Worm (Caenorhabditis elegans): ENCODE results near the gene srj-49.

ce11 chrV:2821618-2822272 lies 26.4 kb downstream of the srj-49 start, which contains the start of gene srh-36:
- TF ChIP-seq lin-32 (GFP tag; optimal IDR thresholded peaks at IDR 0.05), result no peak
- no peak for TF ChIP-seq unc-62 (GFP tag; optimal IDR thresholded peaks at IDR 0.05)
- TF ChIP-seq lsy-2 (tag; optimal IDR thresholded peaks at IDR 0.05), result no peak
- TF ChIP-seq snpc-4 (tag; optimal IDR thresholded peaks at IDR 0.05), result no peak
- TF ChIP-seq ces-1 (GFP tag; optimal IDR thresholded peaks at IDR 0.05), result no peak
- TF ChIP-seq elt-3 (tag; optimal IDR thresholded peaks at IDR 0.05), result no peak
- no peak for TF ChIP-seq mls-2 (tag; optimal IDR thresholded peaks at IDR 0.05)
- TF ChIP-seq ceh-43 (GFP tag; optimal IDR thresholded peaks at IDR 0.05), result no peak
- TF ChIP-seq blmp-1 (tag; optimal IDR thresholded peaks at IDR 0.05), result no peak
- TF ChIP-seq unc-39 (tag; optimal IDR thresholded peaks at IDR 0.05), result no peak
- TF ChIP-seq ham-2 (GFP tag; optimal IDR thresholded peaks at IDR 0.05), result no peak
- no peak for TF ChIP-seq nhr-12 (tag; optimal IDR thresholded peaks at IDR 0.05)
